Worm (Caenorhabditis elegans) whole organism, L2 larva: ENCODE data around the gene C31C9.7.

Source experiments
- nhr-129 ChIP-seq: fragments of 150-350 bp; optimal IDR thresholded peaks from 2 replicates; lab custom pipeline; 2014; ENCODE audit warnings: missing biosample characterization, missing genetic modification characterization
- snpc-4 ChIP-seq: fragments of 150-350 bp; optimal IDR thresholded peaks from 2 replicates; lab custom pipeline; 2014; ENCODE audit warnings: missing biosample characterization, missing genetic modification characterization
- ztf-11 ChIP-seq: sonication (generic microtip); optimal IDR thresholded peaks from 2 replicates; lab custom pipeline; 2017; ENCODE audit warnings: missing biosample characterization, missing genetic modification characterization

DNA sequence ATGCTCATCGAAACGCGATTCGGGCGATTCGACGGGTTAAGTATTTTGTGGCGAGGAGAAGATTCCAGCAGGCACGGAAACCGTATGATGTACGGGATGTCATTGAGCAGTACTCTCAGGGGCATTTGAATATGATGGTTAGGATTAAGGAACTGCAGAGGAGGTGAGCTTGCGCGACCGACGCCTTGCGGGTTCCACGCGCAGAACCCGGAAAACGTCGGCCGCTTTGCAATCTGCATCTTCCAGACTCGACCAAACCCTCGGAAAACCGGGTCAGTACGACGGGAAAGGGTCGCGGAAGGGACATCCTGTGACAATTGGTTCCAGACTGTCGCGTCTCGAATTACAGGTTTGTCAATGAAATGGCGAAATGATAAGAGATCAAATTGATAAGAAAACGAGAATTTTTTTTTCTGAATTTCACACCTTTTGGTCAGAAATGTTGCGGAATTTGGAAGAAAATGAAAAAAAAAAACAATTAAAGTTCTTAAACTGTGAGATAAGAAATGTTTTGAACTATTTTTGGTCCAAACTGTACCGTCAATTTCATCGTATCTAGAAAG lies 42.7 kb downstream of the C31C9.7 start:
- TF ChIP-seq nhr-129 (tag; lab: Kevin White, UChicago) (no peak), snpc-4 (tag; lab: Kevin White, UChicago) (no peak), ztf-11 (tag; lab: Kevin White, UChicago) (no peak)
